Fruit fly (Drosophila melanogaster) S2 (cell line): Measurements from ENCODE around the gene Sras.

Experiments used
- CG8478 ChIP-seq: fragments of >200 bp; optimal IDR thresholded peaks from 2 replicates; lab custom pipeline; 2018
- CTCF ChIP-seq, 2 experiments: fragments of >200 bp; optimal IDR thresholded peaks; 2 replicates each; lab custom pipeline; 2018

dm6 chr3L:5594853-5595593 lies 31.4 kb downstream of the Sras start, which contains the start of the genes Alp10 and Alp9:
- TF ChIP-seq CG8478 (lab: Kevin White, UChicago), result no peak
- no peak for TF ChIP-seq CTCF (optimal IDR thresholded peaks at IDR 0.05; lab: Kevin White, UChicago)
